Fruit fly (Drosophila melanogaster) whole organism, embryonic: Measurements from ENCODE around the gene Cpr67Fb.

Experiments used
- Adf1 ChIP-seq: fragments of 200-800 bp; sonication (Bioruptor generic); IDR thresholded peaks from 2 replicates; pipeline ENCODE4 v1.3.6; 2022; ENCODE audit warnings: missing biosample characterization, missing genetic modification characterization
- Antp ChIP-seq: fragments of 200-800 bp; sonication (Bioruptor generic); optimal IDR thresholded peaks from 3 replicates; lab custom pipeline; 2016; ENCODE audit warnings: missing biosample characterization, missing genetic modification characterization
- CG10274 ChIP-seq: fragments of 200-800 bp; sonication (Bioruptor generic); optimal IDR thresholded peaks from 3 replicates; lab custom pipeline; 2017; ENCODE audit warnings: missing biosample characterization, mild to moderate bottlenecking, missing genetic modification characterization
- CG10543 ChIP-seq: fragments of 200-800 bp; sonication (Bioruptor generic); optimal IDR thresholded peaks from 3 replicates; lab custom pipeline; 2017; ENCODE audit warnings: missing biosample characterization, mild to moderate bottlenecking, missing genetic modification characterization, moderate library complexity
- CG12744 ChIP-seq: fragments of 200-800 bp; sonication (Bioruptor generic); optimal IDR thresholded peaks from 2 replicates; lab custom pipeline; 2016; ENCODE audit warnings: missing biosample characterization, missing genetic modification characterization
- CG13894 ChIP-seq: fragments of 200-800 bp; sonication (Bioruptor generic); optimal IDR thresholded peaks from 3 replicates; lab custom pipeline; 2018; ENCODE audit warnings: missing biosample characterization, mild to moderate bottlenecking, missing genetic modification characterization, moderate library complexity
- CG15696 ChIP-seq: fragments of 200-800 bp; sonication (Bioruptor generic); optimal IDR thresholded peaks from 2 replicates; lab custom pipeline; 2019; ENCODE audit warnings: missing biosample characterization, mild to moderate bottlenecking, missing genetic modification characterization, moderate library complexity
- CG1602 ChIP-seq: fragments of 200-800 bp; sonication (Bioruptor generic); optimal IDR thresholded peaks from 3 replicates; lab custom pipeline; 2016; ENCODE audit warnings: missing biosample characterization, missing genetic modification characterization
- CG1647 ChIP-seq: fragments of 200-800 bp; sonication (Bioruptor generic); optimal IDR thresholded peaks from 3 replicates; lab custom pipeline; 2016; ENCODE audit warnings: missing biosample characterization, missing genetic modification characterization
- CG18764 ChIP-seq: fragments of 200-800 bp; sonication (Bioruptor generic); optimal IDR thresholded peaks from 3 replicates; lab custom pipeline; 2016; ENCODE audit warnings: missing biosample characterization, missing genetic modification characterization
- CG31388 ChIP-seq: fragments of 200-800 bp; sonication (Bioruptor generic); optimal IDR thresholded peaks from 2 replicates; lab custom pipeline; 2016; ENCODE audit warnings: missing biosample characterization, missing genetic modification characterization
- CG34224 ChIP-seq: fragments of 200-800 bp; sonication (Bioruptor generic); IDR thresholded peaks from 3 replicates; pipeline ENCODE4 v1.3.6; 2022; ENCODE audit warnings: missing biosample characterization, missing genetic modification characterization; ENCODE audit not compliant: partially characterized antibody
- CG34376 ChIP-seq: fragments of 200-800 bp; sonication (Bioruptor generic); optimal IDR thresholded peaks from 2 replicates; lab custom pipeline; 2018; ENCODE audit warnings: missing biosample characterization, mild to moderate bottlenecking, missing genetic modification characterization
- CG4854 ChIP-seq: fragments of 200-800 bp; sonication (Bioruptor generic); optimal IDR thresholded peaks from 2 replicates; lab custom pipeline; 2016; ENCODE audit warnings: missing biosample characterization, missing genetic modification characterization, inconsistent platforms
- CG8478 ChIP-seq: fragments of >200 bp; optimal IDR thresholded peaks from 2 replicates; lab custom pipeline; 2018
- CG8924 ChIP-seq: fragments of 200-800 bp; optimal IDR thresholded peaks from 3 replicates; lab custom pipeline; 2019; ENCODE audit warnings: missing biosample characterization, mild to moderate bottlenecking, missing genetic modification characterization, moderate library complexity
- CG9215 ChIP-seq: fragments of 200-800 bp; sonication (Bioruptor generic); IDR thresholded peaks from 2 replicates; pipeline ENCODE4 v1.3.6; 2022; ENCODE audit warnings: missing biosample characterization, missing genetic modification characterization
- Chrac-16 ChIP-seq: fragments of 200-800 bp; sonication (Bioruptor generic); optimal IDR thresholded peaks from 3 replicates; lab custom pipeline; 2016; ENCODE audit warnings: missing biosample characterization, missing genetic modification characterization
- CoRest ChIP-seq: fragments of 200-800 bp; sonication (Bioruptor generic); optimal IDR thresholded peaks from 3 replicates; lab custom pipeline; 2018; ENCODE audit warnings: missing biosample characterization, mild to moderate bottlenecking, missing genetic modification characterization, moderate library complexity
- D19A ChIP-seq: fragments of 200-800 bp; optimal IDR thresholded peaks from 3 replicates; lab custom pipeline; 2019; ENCODE audit warnings: missing biosample characterization, mild to moderate bottlenecking, missing genetic modification characterization, moderate library complexity
- Dref ChIP-seq: fragments of 200-800 bp; sonication (Bioruptor generic); IDR thresholded peaks from 2 replicates; pipeline ENCODE4 v1.3.6; 2022; ENCODE audit warnings: missing biosample characterization, missing genetic modification characterization
- Gug ChIP-seq: fragments of 200-800 bp; sonication (Bioruptor generic); IDR thresholded peaks from 4 replicates; pipeline ENCODE4 v1.3.6; 2022; ENCODE audit warnings: missing biosample characterization, missing genetic modification characterization
- Hand ChIP-seq: fragments of 200-800 bp; sonication (Bioruptor generic); optimal IDR thresholded peaks from 2 replicates; lab custom pipeline; 2017; ENCODE audit warnings: mild to moderate bottlenecking, missing biosample characterization, missing genetic modification reagents, missing genetic modification characterization
- Hr3 ChIP-seq: fragments of 200-800 bp; sonication (Bioruptor generic); optimal IDR thresholded peaks from 3 replicates; lab custom pipeline; 2016; ENCODE audit warnings: missing biosample characterization, missing genetic modification characterization
- Kr ChIP-seq: fragments of 200-800 bp; sonication (Bioruptor generic); optimal IDR thresholded peaks from 2 replicates; lab custom pipeline; 2017; ENCODE audit warnings: missing biosample characterization, mild to moderate bottlenecking, missing genetic modification characterization
- MBD-R2 ChIP-seq: fragments of 200-800 bp; sonication (Bioruptor generic); IDR thresholded peaks from 2 replicates; pipeline ENCODE4 v1.3.6; 2022; ENCODE audit warnings: missing biosample characterization, missing genetic modification characterization
- NK7.1 ChIP-seq: fragments of 200-800 bp; sonication (Bioruptor generic); optimal IDR thresholded peaks from 3 replicates; lab custom pipeline; 2016; ENCODE audit warnings: missing biosample characterization, missing genetic modification characterization
- NfI ChIP-seq: fragments of 200-800 bp; sonication (Bioruptor generic); optimal IDR thresholded peaks from 3 replicates; lab custom pipeline; 2018; ENCODE audit warnings: missing biosample characterization, mild to moderate bottlenecking, missing genetic modification characterization, moderate library complexity
- Ptx1 ChIP-seq: fragments of 200-800 bp; sonication (Bioruptor generic); IDR thresholded peaks from 2 replicates; pipeline ENCODE4 v1.3.6; 2022; ENCODE audit warnings: missing biosample characterization, missing genetic modification characterization
- Rx ChIP-seq: fragments of 200-800 bp; sonication (Bioruptor generic); IDR thresholded peaks from 2 replicates; pipeline ENCODE4 v1.3.6; 2022; ENCODE audit warnings: missing biosample characterization, missing genetic modification characterization
- Spps ChIP-seq: fragments of 200-800 bp; sonication (Bioruptor generic); optimal IDR thresholded peaks from 2 replicates; lab custom pipeline; 2018; ENCODE audit warnings: missing biosample characterization, mild to moderate bottlenecking, missing genetic modification characterization
- Vsx1 ChIP-seq: fragments of 200-800 bp; sonication (Bioruptor generic); optimal IDR thresholded peaks from 2 replicates; lab custom pipeline; 2017; ENCODE audit warnings: missing biosample characterization, mild to moderate bottlenecking, missing genetic modification characterization, missing genetic modification reagents
- chif ChIP-seq, 2 experiments: fragments of 200-800 bp; sonication (Bioruptor generic); optimal IDR thresholded peaks; 3 replicates each; lab custom pipeline; 2016; ENCODE audit warnings: missing biosample characterization in 2 of 2, missing genetic modification characterization in 2 of 2
- crc ChIP-seq: fragments of 200-800 bp; sonication (Bioruptor generic); optimal IDR thresholded peaks from 2 replicates; lab custom pipeline; 2016; ENCODE audit warnings: missing biosample characterization, missing genetic modification characterization
- croc ChIP-seq: fragments of 200-800 bp; sonication (Bioruptor generic); conservative IDR thresholded peaks from 3 replicates; pipeline ENCODE4 v1.3.6; 2022; ENCODE audit warnings: missing biosample characterization, missing genetic modification characterization
- esg ChIP-seq: fragments of 200-800 bp; sonication (Bioruptor generic); conservative IDR thresholded peaks from 2 replicates; pipeline ENCODE4 v1.3.6; 2022; ENCODE audit warnings: missing biosample characterization, missing genetic modification characterization
- gcm ChIP-seq: fragments of 200-800 bp; sonication (Bioruptor generic); optimal IDR thresholded peaks from 2 replicates; lab custom pipeline; 2019; ENCODE audit warnings: missing biosample characterization, mild to moderate bottlenecking, missing genetic modification characterization, moderate library complexity
- grn ChIP-seq: fragments of 200-800 bp; sonication (Bioruptor generic); optimal IDR thresholded peaks from 3 replicates; lab custom pipeline; 2017; ENCODE audit warnings: missing biosample characterization, missing genetic modification characterization
- her ChIP-seq: fragments of 200-800 bp; sonication (Bioruptor generic); optimal IDR thresholded peaks from 2 replicates; lab custom pipeline; 2016; ENCODE audit warnings: missing biosample characterization, missing genetic modification characterization
- inv ChIP-seq: fragments of 200-800 bp; sonication (Bioruptor generic); IDR thresholded peaks from 2 replicates; pipeline ENCODE4 v1.3.6; 2022; ENCODE audit warnings: missing biosample characterization, missing genetic modification characterization; ENCODE audit not compliant: partially characterized antibody
- lola ChIP-seq, 3 experiments: fragments of >200 bp in 2 of 3; fragments of 200-800 bp in 1 of 3; sonication (Bioruptor generic) in 1 of 3; optimal IDR thresholded peaks; 2 replicates each; lab custom pipeline; 2017 to 2019; ENCODE audit warnings: missing biosample characterization in 3 of 3, missing genetic modification characterization in 3 of 3, mild to moderate bottlenecking in 1 of 3, moderate library complexity in 1 of 3
- pan ChIP-seq, 4 experiments: fragments of >200 bp in 3 of 4; fragments of 200-800 bp in 1 of 4; sonication (Bioruptor generic) in 1 of 4; optimal IDR thresholded peaks in 3 of 4; IDR thresholded peaks in 1 of 4; 2 replicates each; pipeline versions ENCODE4 v1.3.6 to Lab custom; 2017 to 2022; ENCODE audit warnings: missing biosample characterization in 2 of 4, missing genetic modification characterization in 2 of 4, mixed read lengths in 1 of 4
- salm ChIP-seq: fragments of 200-800 bp; sonication (Bioruptor generic); optimal IDR thresholded peaks from 2 replicates; lab custom pipeline; 2018; ENCODE audit warnings: missing biosample characterization, mild to moderate bottlenecking, missing genetic modification characterization
- sim ChIP-seq: fragments of 200-800 bp; sonication (Bioruptor generic); IDR thresholded peaks from 2 replicates; pipeline ENCODE4 v1.3.6; 2022; ENCODE audit warnings: missing biosample characterization, missing genetic modification characterization
- ssp ChIP-seq: fragments of 200-800 bp; sonication (Bioruptor generic); IDR thresholded peaks from 2 replicates; pipeline ENCODE4 v1.3.6; 2022; ENCODE audit warnings: missing biosample characterization, missing genetic modification characterization
- stc ChIP-seq: fragments of 200-800 bp; sonication (Bioruptor generic); IDR thresholded peaks from 2 replicates; pipeline ENCODE4 v1.3.6; 2022; ENCODE audit warnings: missing biosample characterization, missing genetic modification characterization
- tap ChIP-seq: fragments of 200-800 bp; optimal IDR thresholded peaks from 3 replicates; lab custom pipeline; 2019; ENCODE audit warnings: missing biosample characterization, mild to moderate bottlenecking, missing genetic modification characterization, moderate library complexity
- unpg ChIP-seq: fragments of 200-800 bp; sonication (Bioruptor generic); optimal IDR thresholded peaks from 3 replicates; lab custom pipeline; 2018; ENCODE audit warnings: missing biosample characterization, mild to moderate bottlenecking, missing genetic modification characterization, moderate library complexity

The Cpr67Fb gene

dm6 chr3L:10856534-10857030 is 37.4 kb upstream of the Cpr67Fb start (continued):
- TF ChIP-seq CG12744 (GFP tag; lab: Kevin White, UChicago) (peak; percentile 41), esg (GFP tag; lab: Robert Waterston, UW) (no peak), crc (GFP tag; lab: Kevin White, UChicago) (no peak), CG8924 (peak; percentile 75), grn (GFP tag; lab: Kevin White, UChicago) (peak; percentile 100)

dm6 chr3L:10857515-10858023 is 36.4 kb upstream of the Cpr67Fb start:
- TF ChIP-seq CG18764 (GFP tag; lab: Kevin White, UChicago) (no peak), Chrac-16 (GFP tag; lab: Kevin White, UChicago) (no peak), ssp (GFP tag; lab: Robert Waterston, UW) (no peak), gcm (GFP tag; lab: Kevin White, UChicago) (no peak), Adf1 (GFP tag; lab: Robert Waterston, UW) (peak; percentile 89), CG15696 (tag; lab: Kevin White, UChicago) (no peak), NfI (GFP tag; lab: Kevin White, UChicago) (peak; percentile 45), CG1602 (no peak), NK7.1 (GFP tag; lab: Kevin White, UChicago) (peak; percentile 28), CG31388 (no peak), CG9215 (GFP tag; lab: Robert Waterston, UW) (no peak), pan (optimal IDR thresholded peaks at IDR 0.05; lab: Kevin White, UChicago) (no peak), pan (GFP tag; optimal IDR thresholded peaks at IDR 0.05 in 1 of 2, IDR thresholded peaks at IDR 0.05 in 1 of 2) (peak in 1 of 2 experiments; percentile 60), tap (peak; percentile 44), D19A (tag; lab: Kevin White, UChicago) (peak; percentile 41), CG10274 (no peak), CG8478 (lab: Kevin White, UChicago) (no peak), her (peak; percentile 41), CG1647 (GFP tag; lab: Kevin White, UChicago) (peak; percentile 36), CG10543 (GFP tag; lab: Kevin White, UChicago) (peak; percentile 78), CoRest (tag; lab: Kevin White, UChicago) (peak; percentile 4), salm (peak; percentile 19), Antp (GFP tag; lab: Kevin White, UChicago) (peak; percentile 39), CG34376 (GFP tag; lab: Kevin White, UChicago) (peak; percentile 56), CG4854 (GFP tag; lab: Kevin White, UChicago) (peak; percentile 41), sim (GFP tag; lab: Robert Waterston, UW) (no peak; the same call in 1 of the 2 replicates), Gug (GFP tag; lab: Robert Waterston, UW) (peak; percentile 61; the same call in 2 of the 4 replicates), unpg (GFP tag; lab: Kevin White, UChicago) (peak; percentile 24), CG34224 (0 out of 3 replicates have a peak, but pooled peaks have one; percentile 43), stc (0 out of 2 replicates have a peak, but pooled peaks have one; percentile 38), Ptx1 (0 out of 2 replicates have a peak, but pooled peaks have one; percentile 17), CG13894 (peak; percentile 83), Rx (GFP tag; lab: Robert Waterston, UW) (no peak), lola (GFP tag; optimal IDR thresholded peaks at IDR 0.05; lab: Kevin White, UChicago) (no peak), chif (GFP tag; optimal IDR thresholded peaks at IDR 0.05; lab: Kevin White, UChicago) (peak in 1 of 2 experiments; percentile 45), Dref (GFP tag; lab: Robert Waterston, UW) (no peak), Kr (GFP tag; lab: Kevin White, UChicago) (peak; percentile 70), MBD-R2 (GFP tag; lab: Robert Waterston, UW) (peak; percentile 27; the same call in 1 of the 2 replicates), croc (GFP tag; lab: Robert Waterston, UW) (no peak), Hr3 (no peak), Spps (tag; lab: Kevin White, UChicago) (no peak), inv (GFP tag; lab: Robert Waterston, UW) (peak; percentile 40; the same call in 1 of the 2 replicates), Hand (no peak), Vsx1 (GFP tag; lab: Kevin White, UChicago) (no peak)
